Worm (Caenorhabditis elegans): ENCODE data around the gene K09A11.1.

Gene K09A11.1

ce11 chrX:13250163-13250562 is 12.1 kb upstream of the K09A11.1 start (continued):
- TF ChIP-seq php-3 (GFP tag; IDR thresholded peaks at IDR 0.05) (0 out of 2 replicates have a peak, but pooled peaks have one; percentile 44), F49E8.2 (tag; optimal IDR thresholded peaks at IDR 0.05; ENCODE audit: borderline replicate concordance) (no peak), aha-1 (tag) (peak; percentile 98), nhr-42 (GFP tag; IDR thresholded peaks at IDR 0.05) (0 out of 2 replicates have a peak, but pooled peaks have one; percentile 15), mep-1 (tag; optimal IDR thresholded peaks at IDR 0.05) (peak; percentile 78)

ce11 chrX:13251354-13251843 is 10.9 kb upstream of the K09A11.1 start:
- TF ChIP-seq nhr-10 (tag; optimal IDR thresholded peaks at IDR 0.05) (peak; percentile 73), dve-1 (tag; optimal IDR thresholded peaks at IDR 0.05; ENCODE audit: insufficient read depth) (peak; percentile 35), lin-1 (GFP tag; IDR thresholded peaks at IDR 0.05) (peak; percentile 70; the same call in 1 of the 2 replicates), hlh-11 (tag; optimal IDR thresholded peaks at IDR 0.05) (peak; percentile 86), nhr-76 (tag; optimal IDR thresholded peaks at IDR 0.05) (no peak), arid-1 (GFP tag; conservative IDR thresholded peaks at IDR 0.05) (peak; percentile 44; the same call in 1 of the 2 replicates), nhr-111 (GFP tag; optimal IDR thresholded peaks at IDR 0.05) (no peak), ceh-62 (tag; optimal IDR thresholded peaks at IDR 0.05) (no peak), lsy-2 (tag; optimal IDR thresholded peaks at IDR 0.05) (peak; percentile 7 to 55), mdl-1 (tag; optimal IDR thresholded peaks at IDR 0.05) (peak; percentile 85 to 99), hlh-30 (tag; optimal IDR thresholded peaks at IDR 0.05; ENCODE audit: insufficient read depth) (peak; percentile 93), php-3 (GFP tag; IDR thresholded peaks at IDR 0.05) (no peak), pha-4 (GFP tag; IDR thresholded peaks at IDR 0.05) (no peak), pha-4 (tag; optimal IDR thresholded peaks at IDR 0.05) (peak; percentile 49), nhr-77 (tag; optimal IDR thresholded peaks at IDR 0.05) (peak; percentile 55), ces-1 (GFP tag; optimal IDR thresholded peaks at IDR 0.05) (no peak), ctbp-1 (GFP tag; IDR thresholded peaks at IDR 0.05) (0 out of 2 replicates have a peak, but pooled peaks have one; percentile 46), hif-1 (tag; optimal IDR thresholded peaks at IDR 0.05) (peak in 1 of 2 experiments; percentile 69), pqm-1 (tag; optimal IDR thresholded peaks at IDR 0.05) (no peak), Y75B8A.6 (GFP tag; IDR thresholded peaks at IDR 0.05) (no peak), dmd-6 (GFP tag; IDR thresholded peaks at IDR 0.05) (peak; percentile 74), ceh-32 (tag; optimal IDR thresholded peaks at IDR 0.05; ENCODE audit: poor library complexity) (no peak), ztf-7 (tag; optimal IDR thresholded peaks at IDR 0.05) (peak; percentile 35), daf-16 (GFP tag; optimal IDR thresholded peaks at IDR 0.05) (peak in 1 of 2 experiments; percentile 57), daf-16 (tag; optimal IDR thresholded peaks at IDR 0.05) (peak; percentile 77), mes-2 (tag; optimal IDR thresholded peaks at IDR 0.05; ENCODE audit: poor library complexity, severe bottlenecking) (peak; percentile 68), mep-1 (tag; optimal IDR thresholded peaks at IDR 0.05) (peak; percentile 81), rbr-2 (tag; optimal IDR thresholded peaks at IDR 0.05) (peak; percentile 55), unc-62 (GFP tag; optimal IDR thresholded peaks at IDR 0.05 in 1 of 2) (peak in 1 of 2 experiments; percentile 99), unc-62 (tag; optimal IDR thresholded peaks at IDR 0.05) (no peak), nhr-48 (tag; optimal IDR thresholded peaks at IDR 0.05) (peak; percentile 22), nhr-6 (tag; optimal IDR thresholded peaks at IDR 0.05) (peak; percentile 61), tra-1 (GFP tag; IDR thresholded peaks at IDR 0.05) (0 out of 2 replicates have a peak, but pooled peaks have one; percentile 44), daf-19 (GFP tag; conservative IDR thresholded peaks at IDR 0.05) (no peak), ceh-82 (tag; optimal IDR thresholded peaks at IDR 0.05) (no peak), T26A8.4 (GFP tag; IDR thresholded peaks at IDR 0.05) (peak; percentile 52), hmg-1.1 (GFP tag; IDR thresholded peaks at IDR 0.05) (peak; percentile 70), ama-1 (optimal IDR thresholded peaks at IDR 0.05) (no peak), lin-13 (GFP tag; optimal IDR thresholded peaks at IDR 0.05) (no peak), nhr-11 (tag; optimal IDR thresholded peaks at IDR 0.05) (peak; percentile 87), mxl-3 (GFP tag; optimal IDR thresholded peaks at IDR 0.05) (peak; percentile 86), nhr-28 (tag; optimal IDR thresholded peaks at IDR 0.05) (peak; percentile 74), lir-3 (tag; optimal IDR thresholded peaks at IDR 0.05) (no peak), aha-1 (tag) (peak; percentile 50)
